Worm (Caenorhabditis elegans) whole organism, L4 larva: ENCODE results near the gene asp-19.

ENCODE experiments used
- D1046.2 ChIP-seq: fragments of 200-800 bp; sonication (Bioruptor generic); IDR thresholded peaks from 2 replicates; pipeline ENCODE4 v1.3.6; 2022; ENCODE audit warnings: missing genetic modification characterization, missing compliant biosample characterization
- F10B5.3 ChIP-seq: sonication (generic microtip); optimal IDR thresholded peaks from 2 replicates; lab custom pipeline; 2016; ENCODE audit warnings: mild to moderate bottlenecking, missing genetic modification characterization, missing compliant biosample characterization
- R02D3.7 ChIP-seq: fragments of 150-350 bp; sonication (generic microtip); optimal IDR thresholded peaks from 3 replicates; lab custom pipeline; 2014; ENCODE audit warnings: missing biosample characterization, missing genetic modification characterization
- T20F7.1 ChIP-seq: fragments of 200-800 bp; sonication (Bioruptor generic); optimal IDR thresholded peaks from 2 replicates; lab custom pipeline; 2018; ENCODE audit warnings: mild to moderate bottlenecking, missing genetic modification characterization, missing compliant biosample characterization
- T26A8.4 ChIP-seq: fragments of 200-800 bp; sonication (Bioruptor generic); IDR thresholded peaks from 2 replicates; pipeline ENCODE4 v1.3.6; 2022; ENCODE audit warnings: missing genetic modification characterization, missing compliant biosample characterization
- Y48G9A.11 ChIP-seq: fragments of 200-800 bp; sonication (Bioruptor generic); IDR thresholded peaks from 2 replicates; pipeline ENCODE4 v1.3.6; 2022; ENCODE audit warnings: missing genetic modification reagents, missing genetic modification characterization, missing compliant biosample characterization
- Y5F2A.4 ChIP-seq: fragments of 200-800 bp; sonication (Bioruptor generic); optimal IDR thresholded peaks from 2 replicates; lab custom pipeline; 2018; ENCODE audit warnings: mild to moderate bottlenecking, missing genetic modification characterization, missing compliant biosample characterization
- Y75B8A.6 ChIP-seq: fragments of 200-800 bp; sonication (Bioruptor generic); IDR thresholded peaks from 2 replicates; pipeline ENCODE4 v1.3.6; 2022; ENCODE audit warnings: missing genetic modification reagents, missing genetic modification characterization, missing compliant biosample characterization
- ZK337.2 ChIP-seq: fragments of 200-800 bp; sonication (Bioruptor generic); IDR thresholded peaks from 2 replicates; pipeline ENCODE4 v1.3.6; 2022; ENCODE audit warnings: missing genetic modification reagents, missing genetic modification characterization, missing compliant biosample characterization
- ZK546.5 ChIP-seq, 2 experiments: sonication (generic microtip); optimal IDR thresholded peaks; 2 replicates each; lab custom pipeline; 2017; ENCODE audit warnings: missing biosample characterization in 2 of 2, missing genetic modification characterization in 2 of 2
- aha-1 ChIP-seq: fragments of 150-350 bp; peaks from one replicate; lab custom pipeline; 2014; ENCODE audit warnings: missing biosample characterization, missing genetic modification characterization
- ama-1 ChIP-seq: fragments of 150-350 bp; optimal IDR thresholded peaks from 2 replicates; lab custom pipeline; 2014; ENCODE audit warnings: inconsistent platforms, mixed read lengths
- ceh-20 ChIP-seq: fragments of 200-800 bp; sonication (Bioruptor generic); IDR thresholded peaks from 2 replicates; pipeline ENCODE4 v1.3.6; 2022; ENCODE audit warnings: missing genetic modification reagents, missing genetic modification characterization, missing compliant biosample characterization
- ceh-28 ChIP-seq: fragments of 150-350 bp; optimal IDR thresholded peaks from 2 replicates; lab custom pipeline; 2014; ENCODE audit warnings: missing biosample characterization, missing genetic modification reagents, missing genetic modification characterization
- ceh-32 ChIP-seq: sonication (generic microtip); optimal IDR thresholded peaks from 2 replicates; lab custom pipeline; 2016; ENCODE audit warnings: mild to moderate bottlenecking, missing genetic modification characterization, missing compliant biosample characterization; ENCODE audit not compliant: poor library complexity
- ceh-44 ChIP-seq: fragments of 200-800 bp; sonication (Bioruptor generic); IDR thresholded peaks from 2 replicates; pipeline ENCODE4 v1.3.6; 2022; ENCODE audit warnings: missing genetic modification reagents, missing genetic modification characterization, missing compliant biosample characterization
- ceh-82 ChIP-seq: sonication (generic microtip); optimal IDR thresholded peaks from 2 replicates; lab custom pipeline; 2017; ENCODE audit warnings: missing biosample characterization, missing genetic modification characterization
- ces-1 ChIP-seq: fragments of 150-350 bp; sonication (generic microtip); optimal IDR thresholded peaks from 4 replicates; lab custom pipeline; 2014; ENCODE audit warnings: missing biosample characterization, missing genetic modification reagents, missing genetic modification characterization
- cey-2 ChIP-seq: sonication (generic microtip); optimal IDR thresholded peaks from 3 replicates; lab custom pipeline; 2017; ENCODE audit warnings: missing genetic modification characterization, mild to moderate bottlenecking, missing compliant biosample characterization, antibody characterized with exemption, borderline replicate concordance; ENCODE audit not compliant: insufficient read depth
- daf-12 ChIP-seq: fragments of 150-350 bp; optimal IDR thresholded peaks from 2 replicates; lab custom pipeline; 2014; ENCODE audit warnings: missing biosample characterization, missing genetic modification reagents, missing genetic modification characterization
- daf-16 ChIP-seq, 3 experiments: sonication (generic microtip); optimal IDR thresholded peaks; 2 replicates each; lab custom pipeline; 2016 to 2017; ENCODE audit warnings: missing genetic modification characterization in 3 of 3, missing genetic modification reagents in 3 of 3, mild to moderate bottlenecking in 2 of 3, missing compliant biosample characterization in 2 of 3, missing biosample characterization in 1 of 3, moderate library complexity in 1 of 3
- daf-19 ChIP-seq: fragments of 200-800 bp; sonication (Bioruptor generic); conservative IDR thresholded peaks from 2 replicates; pipeline ENCODE4 v1.3.6; 2022; ENCODE audit warnings: missing genetic modification characterization, missing compliant biosample characterization
- duxl-1 ChIP-seq: sonication (generic microtip); optimal IDR thresholded peaks from 2 replicates; lab custom pipeline; 2016; ENCODE audit warnings: mild to moderate bottlenecking, missing genetic modification characterization, moderate library complexity, missing compliant biosample characterization; ENCODE audit not compliant: poor library complexity
- egl-27 ChIP-seq: sonication (generic microtip); optimal IDR thresholded peaks from 3 replicates; lab custom pipeline; 2017; ENCODE audit warnings: missing biosample characterization, missing genetic modification reagents, missing genetic modification characterization
- fkh-10 ChIP-seq: fragments of 150-350 bp; optimal IDR thresholded peaks from 2 replicates; lab custom pipeline; 2014; ENCODE audit warnings: missing biosample characterization, missing genetic modification reagents, missing genetic modification characterization
- hlh-11 ChIP-seq: fragments of 200-800 bp; sonication (Bioruptor generic); optimal IDR thresholded peaks from 2 replicates; lab custom pipeline; 2018; ENCODE audit warnings: mild to moderate bottlenecking, missing genetic modification characterization, missing compliant biosample characterization
- hlh-30 ChIP-seq: sonication (generic microtip); optimal IDR thresholded peaks from 2 replicates; lab custom pipeline; 2017; ENCODE audit warnings: antibody characterized with exemption, mild to moderate bottlenecking, missing genetic modification characterization, missing compliant biosample characterization; ENCODE audit not compliant: insufficient read depth
- jun-1 ChIP-seq: fragments of 150-350 bp; optimal IDR thresholded peaks from 2 replicates; lab custom pipeline; 2014; ENCODE audit warnings: missing biosample characterization, missing genetic modification reagents, missing genetic modification characterization
- lin-39 ChIP-seq: fragments of 150-350 bp; optimal IDR thresholded peaks from 2 replicates; lab custom pipeline; 2014; ENCODE audit warnings: missing biosample characterization, missing genetic modification reagents, missing genetic modification characterization
- lsy-2 ChIP-seq, 2 experiments: fragments of 150-350 bp in 1 of 2; sonication (generic microtip) in 1 of 2; optimal IDR thresholded peaks; 2 replicates each; lab custom pipeline; 2014 to 2017; ENCODE audit warnings: missing biosample characterization in 2 of 2, missing genetic modification characterization in 2 of 2
- madf-5 ChIP-seq, 2 experiments: fragments of 200-800 bp; sonication (Bioruptor generic); IDR thresholded peaks; 2 replicates each; pipeline ENCODE4 v1.3.6; 2022; ENCODE audit warnings: missing compliant biosample characterization in 2 of 2, missing genetic modification characterization in 2 of 2
- madf-9 ChIP-seq: fragments of 200-800 bp; sonication (Bioruptor generic); conservative IDR thresholded peaks from 2 replicates; pipeline ENCODE4 v1.3.6; 2022; ENCODE audit warnings: missing genetic modification reagents, missing genetic modification characterization, missing compliant biosample characterization
- mep-1 ChIP-seq: fragments of 150-350 bp; sonication (generic microtip); optimal IDR thresholded peaks from 3 replicates; lab custom pipeline; 2014; ENCODE audit warnings: missing biosample characterization, missing genetic modification characterization
- nhr-10 ChIP-seq: fragments of 150-350 bp; optimal IDR thresholded peaks from 2 replicates; lab custom pipeline; 2014; ENCODE audit warnings: missing biosample characterization, missing genetic modification characterization
- nhr-11 ChIP-seq: fragments of 150-350 bp; optimal IDR thresholded peaks from 2 replicates; lab custom pipeline; 2014; ENCODE audit warnings: missing biosample characterization, missing genetic modification characterization
- nhr-25 ChIP-seq: sonication (generic microtip); optimal IDR thresholded peaks from 2 replicates; lab custom pipeline; 2017; ENCODE audit warnings: missing genetic modification characterization, mild to moderate bottlenecking, missing compliant biosample characterization, antibody characterized with exemption, moderate library complexity, borderline replicate concordance; ENCODE audit not compliant: insufficient read depth
- nhr-28 ChIP-seq: fragments of 150-350 bp; optimal IDR thresholded peaks from 2 replicates; lab custom pipeline; 2014; ENCODE audit warnings: missing biosample characterization, missing genetic modification characterization
- nhr-41 ChIP-seq: fragments of 200-800 bp; sonication (Bioruptor generic); IDR thresholded peaks from 2 replicates; pipeline ENCODE4 v1.3.6; 2022; ENCODE audit warnings: missing genetic modification reagents, missing genetic modification characterization, missing compliant biosample characterization
- nhr-48 ChIP-seq: sonication (generic microtip); optimal IDR thresholded peaks from 2 replicates; lab custom pipeline; 2016; ENCODE audit warnings: mild to moderate bottlenecking, missing genetic modification characterization, missing compliant biosample characterization
- pha-4 ChIP-seq, 2 experiments: fragments of 150-350 bp in 1 of 2; fragments of 200-800 bp in 1 of 2; sonication (Bioruptor generic) in 1 of 2; IDR thresholded peaks in 1 of 2; optimal IDR thresholded peaks in 1 of 2; 2 replicates each; pipeline versions ENCODE4 v1.3.6 to Lab custom; 2014 to 2022; ENCODE audit warnings: missing genetic modification characterization in 2 of 2, missing genetic modification reagents in 2 of 2, missing biosample characterization in 1 of 2, missing compliant biosample characterization in 1 of 2
- php-3 ChIP-seq: fragments of 200-800 bp; sonication (Bioruptor generic); IDR thresholded peaks from 2 replicates; pipeline ENCODE4 v1.3.6; 2022; ENCODE audit warnings: missing genetic modification reagents, missing genetic modification characterization, missing compliant biosample characterization
- saeg-2 ChIP-seq: fragments of 200-800 bp; sonication (Bioruptor generic); IDR thresholded peaks from 2 replicates; pipeline ENCODE4 v1.3.6; 2022; ENCODE audit warnings: missing genetic modification reagents, missing genetic modification characterization, missing compliant biosample characterization
- sdz-12 ChIP-seq: fragments of 200-800 bp; sonication (Bioruptor generic); optimal IDR thresholded peaks from 2 replicates; lab custom pipeline; 2018; ENCODE audit warnings: mild to moderate bottlenecking, missing genetic modification characterization, missing compliant biosample characterization
- skn-1 ChIP-seq: fragments of 150-350 bp; optimal IDR thresholded peaks from 2 replicates; lab custom pipeline; 2014; ENCODE audit warnings: missing biosample characterization, missing genetic modification characterization
- spr-1 ChIP-seq: sonication (generic microtip); optimal IDR thresholded peaks from 2 replicates; lab custom pipeline; 2016; ENCODE audit warnings: mild to moderate bottlenecking, missing genetic modification characterization, missing compliant biosample characterization
- spr-3 ChIP-seq: fragments of 200-800 bp; sonication (Bioruptor generic); optimal IDR thresholded peaks from 2 replicates; lab custom pipeline; 2018; ENCODE audit warnings: mild to moderate bottlenecking, missing genetic modification characterization, missing compliant biosample characterization
- unc-39 ChIP-seq: sonication (generic microtip); optimal IDR thresholded peaks from 2 replicates; lab custom pipeline; 2017; ENCODE audit warnings: missing biosample characterization, missing genetic modification characterization
- zip-11 ChIP-seq: fragments of 200-800 bp; sonication (Bioruptor generic); IDR thresholded peaks from 2 replicates; pipeline ENCODE4 v1.3.6; 2022; ENCODE audit warnings: missing genetic modification characterization, missing compliant biosample characterization
- zip-2 ChIP-seq: fragments of 150-350 bp; optimal IDR thresholded peaks from 2 replicates; lab custom pipeline; 2014; ENCODE audit warnings: missing biosample characterization, missing genetic modification characterization
- ztf-7 ChIP-seq: fragments of 150-350 bp; optimal IDR thresholded peaks from 2 replicates; lab custom pipeline; 2014; ENCODE audit warnings: missing biosample characterization, missing genetic modification characterization

asp-19 gene

ce11 chrV:18712118-18712517, 17.1 kb downstream of the asp-19 start (continued):
- TF ChIP-seq nhr-28 (no peak), daf-12 (tag; lab: Kevin White, UChicago) (no peak), T20F7.1 (GFP tag; lab: Kevin White, UChicago) (no peak), lin-39 (tag; lab: Kevin White, UChicago) (no peak), madf-9 (GFP tag; lab: Robert Waterston, UW) (no peak), ZK337.2 (GFP tag; lab: Robert Waterston, UW) (no peak), unc-39 (no peak), aha-1 (tag; lab: Kevin White, UChicago) (no peak), nhr-48 (tag; lab: Kevin White, UChicago) (no peak), php-3 (GFP tag; lab: Robert Waterston, UW) (no peak; the same call in 1 of the 2 replicates), ZK546.5 (tag; optimal IDR thresholded peaks at IDR 0.05; lab: Kevin White, UChicago) (no peak), ztf-7 (tag; lab: Kevin White, UChicago) (no peak), spr-3 (GFP tag; lab: Kevin White, UChicago) (no peak), Y5F2A.4 (GFP tag; lab: Kevin White, UChicago) (no peak), lsy-2 (tag; optimal IDR thresholded peaks at IDR 0.05; lab: Kevin White, UChicago) (no peak), zip-11 (GFP tag; lab: Robert Waterston, UW) (no peak), nhr-10 (no peak), Y48G9A.11 (GFP tag; lab: Robert Waterston, UW) (peak; percentile 48; the same call in 1 of the 2 replicates), ceh-32 (tag; lab: Kevin White, UChicago) (no peak), cey-2 (tag; lab: Kevin White, UChicago) (no peak), ceh-20 (GFP tag; lab: Robert Waterston, UW) (no peak), egl-27 (no peak), nhr-11 (tag; lab: Kevin White, UChicago) (no peak), skn-1 (tag; lab: Kevin White, UChicago) (no peak), jun-1 (tag; lab: Kevin White, UChicago) (no peak), T26A8.4 (GFP tag; lab: Robert Waterston, UW) (no peak), hlh-11 (tag; lab: Kevin White, UChicago) (no peak), nhr-41 (GFP tag; lab: Robert Waterston, UW) (0 out of 2 replicates have a peak, but pooled peaks have one; percentile 9), F10B5.3 (no peak), madf-5 (GFP tag; IDR thresholded peaks at IDR 0.05; lab: Robert Waterston, UW) (0 out of 4 replicates have a peak, but pooled peaks of 1 of the 2 experiments have one; percentile 68), fkh-10 (GFP tag; lab: Kevin White, UChicago) (no peak), D1046.2 (GFP tag; lab: Robert Waterston, UW) (peak; percentile 88; the same call in 1 of the 2 replicates), nhr-25 (tag; lab: Kevin White, UChicago) (no peak), spr-1 (tag; lab: Kevin White, UChicago) (no peak), ama-1 (lab: Kevin White, UChicago) (no peak), pha-4 (GFP tag; IDR thresholded peaks at IDR 0.05; lab: Robert Waterston, UW) (peak; percentile 75), pha-4 (tag; optimal IDR thresholded peaks at IDR 0.05; lab: Kevin White, UChicago) (no peak), daf-16 (GFP tag; optimal IDR thresholded peaks at IDR 0.05; lab: Kevin White, UChicago) (peak in 1 of 2 experiments; percentile 19), daf-16 (tag; optimal IDR thresholded peaks at IDR 0.05; lab: Kevin White, UChicago) (peak; percentile 17), daf-19 (no peak), duxl-1 (tag; lab: Kevin White, UChicago) (no peak), ceh-28 (tag; lab: Kevin White, UChicago) (no peak), zip-2 (tag; lab: Kevin White, UChicago) (no peak), Y75B8A.6 (GFP tag; lab: Robert Waterston, UW) (no peak), R02D3.7 (no peak), hlh-30 (tag; lab: Kevin White, UChicago) (no peak), mep-1 (tag; lab: Kevin White, UChicago) (no peak), saeg-2 (GFP tag; lab: Robert Waterston, UW) (no peak), sdz-12 (GFP tag; lab: Kevin White, UChicago) (no peak), ceh-44 (GFP tag; lab: Robert Waterston, UW) (no peak), ces-1 (GFP tag; lab: Kevin White, UChicago) (no peak), ceh-82 (tag; lab: Kevin White, UChicago) (no peak)
